Worm (Caenorhabditis elegans) whole organism, L4/young adult: ENCODE measurements around the gene F07F6.7.

ENCODE experiments used
- W03F9.2 ChIP-seq: fragments of 150-350 bp; optimal IDR thresholded peaks from 2 replicates; lab custom pipeline; 2014; ENCODE audit warnings: missing biosample characterization, missing genetic modification characterization
- dao-5 ChIP-seq: sonication (generic microtip); optimal IDR thresholded peaks from 2 replicates; lab custom pipeline; 2016; ENCODE audit warnings: missing genotype, missing genetic modification characterization, moderate library complexity, missing compliant biosample characterization

ce11 chrII:5465729-5466408 is 42.2 kb upstream of the F07F6.7 start, which contains the start of gene clr-1:
- no peak for TF ChIP-seq dao-5 (tag; lab: Kevin White, UChicago)
- TF ChIP-seq W03F9.2 (tag; lab: Kevin White, UChicago) = no peak
